Worm (Caenorhabditis elegans) whole organism, L4/young adult: ENCODE results near the gene C49C3.4.

Experiments
- W03F9.2 ChIP-seq: fragments of 150-350 bp; optimal IDR thresholded peaks from 2 replicates; lab custom pipeline; 2014; ENCODE audit warnings: missing biosample characterization, missing genetic modification characterization
- dao-5 ChIP-seq: sonication (generic microtip); optimal IDR thresholded peaks from 2 replicates; lab custom pipeline; 2016; ENCODE audit warnings: missing genotype, missing genetic modification characterization, moderate library complexity, missing compliant biosample characterization
- him-1 ChIP-seq: sonication (generic microtip); optimal IDR thresholded peaks from 2 replicates; lab custom pipeline; 2016; ENCODE audit warnings: missing genotype, missing genetic modification reagents, missing genetic modification characterization, missing compliant biosample characterization

C49C3.4 gene

ce11 chrIV:17333542-17334281 is 13.1 kb downstream of the C49C3.4 start, which contains the start of gene C49C3.15:
C49C3.15 (plus strand) TSS chrIV:17334231.
- TF ChIP-seq W03F9.2: no peak
- no peak for TF ChIP-seq dao-5 (tag; lab: Kevin White, UChicago)
- no peak for TF ChIP-seq him-1

- TF ChIP-seq dao-5 (tag; lab: Kevin White, UChicago) (no peak), W03F9.2 (no peak), him-1 (no peak)
These were observed 14.4 kb downstream of the C49C3.4 start, which contains the start of gene C49C3.8 for ce11 chrIV:17335031-17335430. C49C3.8 (plus strand) TSS chrIV:17335203.

ce11 chrIV:17338920-17339510 is 18.4 kb downstream of the C49C3.4 start, which contains the start of gene C49C3.10:
C49C3.10 (minus strand) TSS chrIV:17338970.
- no peak for TF ChIP-seq dao-5 (tag; lab: Kevin White, UChicago)
- no peak for TF ChIP-seq W03F9.2
- no peak for TF ChIP-seq him-1

- TF ChIP-seq him-1 (no peak), W03F9.2 (no peak), dao-5 (tag; lab: Kevin White, UChicago) (no peak)
These were observed 20.4 kb downstream of the C49C3.4 start for ce11 chrIV:17341033-17341432.

ce11 chrIV:17342179-17342578 is 21.6 kb downstream of the C49C3.4 start, which contains the start of gene C49C3.9:
C49C3.9 (minus strand) TSS chrIV:17342314.
- TF ChIP-seq W03F9.2: no peak
- no peak for TF ChIP-seq him-1

ce11 chrIV:17342667-17343066 is 22.1 kb downstream of the C49C3.4 start, which contains the start of gene C49C3.21:
C49C3.21 (plus strand) TSS chrIV:17342967.
- TF ChIP-seq him-1 (no peak), dao-5 (tag; lab: Kevin White, UChicago) (no peak), W03F9.2 (no peak)

ce11 chrIV:17343482-17343881 is 22.9 kb downstream of the C49C3.4 start, which contains the start of gene C49C3.11:
C49C3.11 (plus strand) TSS chrIV:17343782.
- no peak for TF ChIP-seq dao-5 (tag; lab: Kevin White, UChicago)
- TF ChIP-seq W03F9.2: no peak
- TF ChIP-seq him-1: no peak

- TF ChIP-seq W03F9.2 (no peak), him-1 (no peak), dao-5 (tag; lab: Kevin White, UChicago) (no peak)
These were observed 26.1 kb downstream of the C49C3.4 start, which contains the start of the genes clec-197 and clec-198 for ce11 chrIV:17346599-17347218. clec-197 (minus strand) TSS chrIV:17346699. clec-198 (plus strand) TSS chrIV:17347168.

- no peak for TF ChIP-seq dao-5 (tag; lab: Kevin White, UChicago)
- TF ChIP-seq W03F9.2: no peak
- TF ChIP-seq him-1: no peak
These were observed 31.0 kb downstream of the C49C3.4 start, which contains the start of gene clec-199 for ce11 chrIV:17351586-17351985. clec-199 (plus strand) TSS chrIV:17351886.

- TF ChIP-seq W03F9.2 (no peak), dao-5 (tag; lab: Kevin White, UChicago) (no peak), him-1 (no peak)
These were observed 40.5 kb downstream of the C49C3.4 start, which contains the start of gene clec-202 for ce11 chrIV:17361143-17361542. clec-202 (plus strand) TSS chrIV:17361443.

- TF ChIP-seq him-1: no peak
- TF ChIP-seq W03F9.2: no peak
- TF ChIP-seq dao-5 (tag; lab: Kevin White, UChicago): no peak
These were observed 46.7 kb downstream of the C49C3.4 start, which contains the start of gene zipt-17 for ce11 chrIV:17367294-17367693. zipt-17 (minus strand) TSS chrIV:17367394.

ce11 chrIV:17368292-17368691 is 47.7 kb downstream of the C49C3.4 start, which contains the start of gene trh-1:
trh-1 (plus strand) TSS chrIV:17368592.
- TF ChIP-seq dao-5 (tag; lab: Kevin White, UChicago): no peak
- TF ChIP-seq W03F9.2: no peak
- no peak for TF ChIP-seq him-1

ce11 chrIV:17371469-17371868 is 50.9 kb downstream of the C49C3.4 start, which contains the start of gene C30H6.5:
C30H6.5 (plus strand) TSS chrIV:17371769.
- TF ChIP-seq him-1 (no peak), W03F9.2 (no peak), dao-5 (tag; lab: Kevin White, UChicago) (no peak)

ce11 chrIV:17376127-17376526 is 55.5 kb downstream of the C49C3.4 start, which contains the start of gene haf-1:
haf-1 (plus strand) TSS chrIV:17376427.
- TF ChIP-seq W03F9.2 (no peak), him-1 (no peak), dao-5 (tag; lab: Kevin White, UChicago) (no peak)
